Worm (Caenorhabditis elegans) whole organism, young adult: ENCODE measurements around the gene spp-20.

ENCODE experiments used
- B0019.2 ChIP-seq: fragments of 200-800 bp; sonication (Bioruptor generic); conservative IDR thresholded peaks from 2 replicates; pipeline ENCODE4 v1.3.6; 2022; ENCODE audit warnings: missing genetic modification reagents, missing genetic modification characterization, missing compliant biosample characterization
- B0035.1 ChIP-seq: sonication (generic microtip); optimal IDR thresholded peaks from 2 replicates; lab custom pipeline; 2016; ENCODE audit warnings: missing genetic modification characterization, mild to moderate bottlenecking, missing compliant biosample characterization, missing genotype, missing genetic modification reagents
- D2030.7 ChIP-seq: fragments of 200-800 bp; sonication (Bioruptor generic); IDR thresholded peaks from 2 replicates; pipeline ENCODE4 v1.3.6; 2022; ENCODE audit warnings: missing genetic modification reagents, missing genetic modification characterization, missing compliant biosample characterization
- F23B12.7 ChIP-seq: sonication (generic microtip); optimal IDR thresholded peaks from 2 replicates; lab custom pipeline; 2017; ENCODE audit warnings: missing genetic modification characterization, mild to moderate bottlenecking, missing compliant biosample characterization, antibody characterized with exemption, moderate library complexity; ENCODE audit not compliant: insufficient read depth
- F39B2.1 ChIP-seq: fragments of 200-800 bp; sonication (Bioruptor generic); IDR thresholded peaks from 2 replicates; pipeline ENCODE4 v1.3.6; 2022; ENCODE audit warnings: missing genetic modification reagents, missing genetic modification characterization, missing compliant biosample characterization
- F57A8.1 ChIP-seq: fragments of 200-800 bp; sonication (Bioruptor generic); optimal IDR thresholded peaks from 2 replicates; lab custom pipeline; 2018; ENCODE audit warnings: mild to moderate bottlenecking, missing genetic modification characterization, moderate library complexity, missing compliant biosample characterization
- K11D2.4 ChIP-seq: fragments of 200-800 bp; sonication (Bioruptor generic); IDR thresholded peaks from 2 replicates; pipeline ENCODE4 v1.3.6; 2022; ENCODE audit warnings: missing genetic modification reagents, missing genetic modification characterization, missing compliant biosample characterization
- K12H6.12 ChIP-seq: fragments of 200-800 bp; sonication (Bioruptor generic); optimal IDR thresholded peaks from 2 replicates; lab custom pipeline; 2018; ENCODE audit warnings: mild to moderate bottlenecking, missing genetic modification characterization, missing compliant biosample characterization
- Y56A3A.18 ChIP-seq: fragments of 200-800 bp; sonication (Bioruptor generic); IDR thresholded peaks from 2 replicates; pipeline ENCODE4 v1.3.6; 2022; ENCODE audit warnings: missing genetic modification reagents, missing genetic modification characterization, missing compliant biosample characterization
- Y79H2A.3 ChIP-seq: fragments of 200-800 bp; sonication (Bioruptor generic); conservative IDR thresholded peaks from 2 replicates; pipeline ENCODE4 v1.3.6; 2022; ENCODE audit warnings: missing genetic modification reagents, missing genetic modification characterization, missing compliant biosample characterization
- akir-1 ChIP-seq: fragments of 200-800 bp; sonication (Bioruptor generic); optimal IDR thresholded peaks from 2 replicates; lab custom pipeline; 2018; ENCODE audit warnings: mild to moderate bottlenecking, missing genetic modification characterization, moderate library complexity, missing compliant biosample characterization
- aptf-2 ChIP-seq: fragments of 200-800 bp; sonication (Bioruptor generic); conservative IDR thresholded peaks from 2 replicates; pipeline ENCODE4 v1.3.6; 2022; ENCODE audit warnings: missing genetic modification reagents, missing genetic modification characterization, missing compliant biosample characterization
- ceh-100 ChIP-seq: fragments of 200-800 bp; sonication (Bioruptor generic); IDR thresholded peaks from 2 replicates; pipeline ENCODE4 v1.3.6; 2022; ENCODE audit warnings: missing genetic modification reagents, missing genetic modification characterization, missing compliant biosample characterization
- ceh-40 ChIP-seq: fragments of 200-800 bp; sonication (Bioruptor generic); IDR thresholded peaks from 2 replicates; pipeline ENCODE4 v1.3.6; 2022; ENCODE audit warnings: missing genetic modification characterization, missing compliant biosample characterization
- ceh-58 ChIP-seq: fragments of 200-800 bp; sonication (Bioruptor generic); IDR thresholded peaks from 2 replicates; pipeline ENCODE4 v1.3.6; 2022; ENCODE audit warnings: missing genetic modification characterization, missing compliant biosample characterization
- chd-7 ChIP-seq: sonication (generic microtip); optimal IDR thresholded peaks from 2 replicates; lab custom pipeline; 2016; ENCODE audit warnings: mild to moderate bottlenecking, missing genetic modification characterization, moderate library complexity, missing compliant biosample characterization
- egl-18 ChIP-seq: fragments of 200-800 bp; sonication (Bioruptor generic); IDR thresholded peaks from 2 replicates; pipeline ENCODE4 v1.3.6; 2022; ENCODE audit warnings: missing genetic modification reagents, missing genetic modification characterization, missing compliant biosample characterization
- egl-44 ChIP-seq: fragments of 200-800 bp; sonication (Bioruptor generic); IDR thresholded peaks from 2 replicates; pipeline ENCODE4 v1.3.6; 2022; ENCODE audit warnings: missing genetic modification reagents, missing genetic modification characterization, missing compliant biosample characterization
- ekl-4 ChIP-seq: fragments of 200-800 bp; sonication (Bioruptor generic); IDR thresholded peaks from 2 replicates; pipeline ENCODE4 v1.3.6; 2022; ENCODE audit warnings: missing genetic modification reagents, missing genetic modification characterization, missing compliant biosample characterization
- ets-4 ChIP-seq: fragments of 200-800 bp; sonication (Bioruptor generic); optimal IDR thresholded peaks from 2 replicates; lab custom pipeline; 2018; ENCODE audit warnings: mild to moderate bottlenecking, missing genetic modification characterization, missing compliant biosample characterization
- fkh-3 ChIP-seq: sonication (generic microtip); optimal IDR thresholded peaks from 2 replicates; lab custom pipeline; 2016; ENCODE audit warnings: mild to moderate bottlenecking, missing genetic modification characterization, missing compliant biosample characterization
- hlh-12 ChIP-seq: sonication (generic microtip); optimal IDR thresholded peaks from 2 replicates; lab custom pipeline; 2016; ENCODE audit warnings: missing genetic modification characterization, missing compliant biosample characterization
- hlh-26 ChIP-seq: fragments of 200-800 bp; sonication (Bioruptor generic); conservative IDR thresholded peaks from 2 replicates; pipeline ENCODE4 v1.3.6; 2022; ENCODE audit warnings: missing genetic modification reagents, missing genetic modification characterization, missing compliant biosample characterization
- hmg-20 ChIP-seq: fragments of 200-800 bp; sonication (Bioruptor generic); IDR thresholded peaks from 2 replicates; pipeline ENCODE4 v1.3.6; 2022; ENCODE audit warnings: missing genetic modification reagents, missing genetic modification characterization, missing compliant biosample characterization
- let-607 ChIP-seq, 2 experiments: fragments of 200-800 bp in 1 of 2; sonication (Bioruptor generic) in 1 of 2; sonication (generic microtip) in 1 of 2; optimal IDR thresholded peaks; 2 replicates each; lab custom pipeline; 2016 to 2018; ENCODE audit warnings: mild to moderate bottlenecking in 2 of 2, missing compliant biosample characterization in 2 of 2, missing genetic modification characterization in 2 of 2, moderate library complexity in 2 of 2, missing genotype in 1 of 2
- lin-26 ChIP-seq: fragments of 200-800 bp; sonication (Bioruptor generic); IDR thresholded peaks from 2 replicates; pipeline ENCODE4 v1.3.6; 2022; ENCODE audit warnings: missing genetic modification reagents, missing genetic modification characterization, missing compliant biosample characterization
- lin-54 ChIP-seq: fragments of 200-800 bp; sonication (Bioruptor generic); optimal IDR thresholded peaks from 2 replicates; lab custom pipeline; 2018; ENCODE audit warnings: mild to moderate bottlenecking, missing genetic modification characterization, missing compliant biosample characterization
- lsl-1 ChIP-seq: fragments of 200-800 bp; sonication (Bioruptor generic); optimal IDR thresholded peaks from 2 replicates; lab custom pipeline; 2018; ENCODE audit warnings: mild to moderate bottlenecking, missing genetic modification characterization, moderate library complexity, missing compliant biosample characterization
- madf-10 ChIP-seq: sonication (generic microtip); optimal IDR thresholded peaks from 2 replicates; lab custom pipeline; 2016; ENCODE audit warnings: mild to moderate bottlenecking, missing genetic modification characterization, missing compliant biosample characterization
- madf-6 ChIP-seq: fragments of 200-800 bp; sonication (Bioruptor generic); IDR thresholded peaks from 2 replicates; pipeline ENCODE4 v1.3.6; 2022; ENCODE audit warnings: missing genetic modification reagents, missing genetic modification characterization, missing compliant biosample characterization
- mcd-1 ChIP-seq: fragments of 200-800 bp; sonication (Bioruptor generic); IDR thresholded peaks from 2 replicates; pipeline ENCODE4 v1.3.6; 2022; ENCODE audit warnings: missing genetic modification reagents, missing genetic modification characterization, missing compliant biosample characterization
- nfyb-1 ChIP-seq: fragments of 200-800 bp; sonication (Bioruptor generic); IDR thresholded peaks from 2 replicates; pipeline ENCODE4 v1.3.6; 2022; ENCODE audit warnings: missing genetic modification reagents, missing genetic modification characterization, missing compliant biosample characterization
- repo-1 ChIP-seq: sonication (generic microtip); optimal IDR thresholded peaks from 2 replicates; lab custom pipeline; 2017; ENCODE audit warnings: mild to moderate bottlenecking, missing genetic modification characterization, missing compliant biosample characterization
- sea-2 ChIP-seq: fragments of 200-800 bp; sonication (Bioruptor generic); IDR thresholded peaks from 2 replicates; pipeline ENCODE4 v1.3.6; 2022; ENCODE audit warnings: missing genetic modification characterization, missing compliant biosample characterization
- snpc-1.3 ChIP-seq: sonication (generic microtip); optimal IDR thresholded peaks from 2 replicates; lab custom pipeline; 2017; ENCODE audit warnings: missing genetic modification characterization, mild to moderate bottlenecking, missing compliant biosample characterization, antibody characterized with exemption, moderate library complexity, missing genotype, missing genetic modification reagents; ENCODE audit not compliant: insufficient read depth
- somi-1 ChIP-seq: fragments of 200-800 bp; sonication (Bioruptor generic); optimal IDR thresholded peaks from 2 replicates; lab custom pipeline; 2018; ENCODE audit warnings: mild to moderate bottlenecking, missing genetic modification characterization, missing compliant biosample characterization
- tlf-1 ChIP-seq: fragments of 200-800 bp; sonication (Bioruptor generic); optimal IDR thresholded peaks from 2 replicates; lab custom pipeline; 2018; ENCODE audit warnings: mild to moderate bottlenecking, missing genetic modification characterization, missing compliant biosample characterization
- xnd-1 ChIP-seq: sonication (generic microtip); optimal IDR thresholded peaks from 2 replicates; lab custom pipeline; 2016; ENCODE audit warnings: missing genotype, missing genetic modification reagents, missing genetic modification characterization, missing compliant biosample characterization
- ztf-22 ChIP-seq: fragments of 200-800 bp; sonication (Bioruptor generic); optimal IDR thresholded peaks from 2 replicates; lab custom pipeline; 2018; ENCODE audit warnings: mild to moderate bottlenecking, missing genetic modification characterization, moderate library complexity, missing compliant biosample characterization
- ztf-25 ChIP-seq: fragments of 200-800 bp; sonication (Bioruptor generic); IDR thresholded peaks from 2 replicates; pipeline ENCODE4 v1.3.6; 2022; ENCODE audit warnings: missing genetic modification reagents, missing genetic modification characterization, missing compliant biosample characterization
- ztf-26 ChIP-seq: sonication (generic microtip); optimal IDR thresholded peaks from 2 replicates; lab custom pipeline; 2017; ENCODE audit warnings: missing genetic modification characterization, missing compliant biosample characterization

spp-20 gene

DNA sequence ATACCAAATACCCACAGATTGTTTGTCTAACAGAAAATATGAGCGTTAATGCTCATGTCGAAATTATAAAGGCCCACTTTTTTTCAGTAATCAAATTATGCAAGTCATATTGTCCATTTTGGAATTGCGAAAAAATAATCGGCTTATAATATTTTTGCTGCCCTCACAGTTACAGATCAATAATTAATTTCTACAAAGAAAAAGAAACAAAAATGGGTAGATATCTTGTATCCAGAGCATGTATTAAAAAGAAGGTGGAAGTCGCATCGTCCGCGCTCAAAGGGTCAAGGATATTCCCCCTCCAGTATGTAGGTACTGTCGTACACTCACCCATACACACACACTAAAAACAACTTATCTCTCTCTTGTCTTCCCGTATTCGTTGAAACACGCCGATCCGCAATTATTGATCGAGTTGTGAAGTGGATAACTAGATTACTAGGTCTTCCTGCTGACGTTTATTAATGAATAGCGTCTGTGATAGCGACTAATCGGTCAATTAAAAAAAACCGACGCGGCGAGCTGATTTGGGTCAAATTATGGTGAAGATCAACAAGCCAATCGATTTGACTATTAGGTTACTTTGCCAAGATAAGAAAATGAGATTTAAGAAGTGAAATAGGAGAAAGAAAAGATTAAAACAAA is 44.1 kb downstream of the spp-20 start:
- TF ChIP-seq ztf-22 (GFP tag; lab: Kevin White, UChicago) (no peak), tlf-1 (no peak), ztf-25 (GFP tag; lab: Robert Waterston, UW) (no peak), lin-54 (no peak), K12H6.12 (tag; lab: Kevin White, UChicago) (no peak), hlh-12 (tag; lab: Kevin White, UChicago) (no peak), repo-1 (tag; lab: Kevin White, UChicago) (no peak), K11D2.4 (GFP tag; lab: Robert Waterston, UW) (no peak), chd-7 (tag; lab: Kevin White, UChicago) (no peak), lin-26 (GFP tag; lab: Robert Waterston, UW) (no peak), F39B2.1 (no peak), ekl-4 (GFP tag; lab: Robert Waterston, UW) (no peak), nfyb-1 (GFP tag; lab: Robert Waterston, UW) (no peak), akir-1 (GFP tag; lab: Kevin White, UChicago) (no peak), egl-18 (GFP tag; lab: Robert Waterston, UW) (no peak)

DNA sequence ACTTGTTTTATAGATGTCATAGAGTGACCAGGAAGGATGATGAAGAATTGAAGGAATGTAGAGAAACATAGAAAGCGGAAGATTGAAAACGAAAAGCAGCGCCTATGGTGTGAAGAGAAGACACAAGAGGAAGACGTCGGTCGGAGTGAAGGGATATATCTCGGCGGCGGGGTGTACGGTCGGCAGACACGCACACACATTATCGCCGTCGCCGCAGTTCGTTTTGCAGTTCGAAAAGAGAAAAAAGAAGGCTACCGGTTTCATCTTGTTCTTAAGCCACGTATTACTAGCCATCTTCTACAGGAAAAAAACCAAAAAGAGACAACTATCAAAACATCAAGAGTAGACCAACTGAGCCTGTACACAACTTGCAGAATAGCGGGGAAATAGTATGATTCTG is 44.6 kb downstream of the spp-20 start:
- peak in 1 of 2 experiments; percentile 87 for TF ChIP-seq let-607 (tag; optimal IDR thresholded peaks at IDR 0.05; lab: Kevin White, UChicago)
- TF ChIP-seq F39B2.1 = no peak
- no peak for TF ChIP-seq lin-26 (GFP tag; lab: Robert Waterston, UW)
- no peak for TF ChIP-seq repo-1 (tag; lab: Kevin White, UChicago)

DNA sequence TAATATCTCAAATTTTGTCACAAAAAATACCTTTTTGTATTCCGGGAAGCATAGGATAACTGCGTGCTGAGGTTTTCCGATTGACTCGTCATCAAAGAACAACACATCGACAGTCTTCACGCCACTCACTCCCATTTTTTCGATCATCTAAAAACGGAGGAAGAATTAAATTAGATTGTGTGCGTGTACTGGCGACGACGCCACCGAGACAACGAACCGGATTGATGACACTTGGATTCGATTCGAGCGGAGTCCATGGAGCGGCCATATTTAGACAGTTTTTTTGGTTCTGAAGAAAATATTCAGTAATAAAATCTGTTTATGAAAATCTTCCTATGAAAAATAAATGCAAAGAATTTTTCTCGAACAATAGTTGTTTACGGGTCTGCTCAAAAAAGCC is 46.9 kb downstream of the spp-20 start, which contains the start of gene ubh-1:
Gene ubh-1 (minus strand): TSS at position 289 of the 400 bp plus-strand sequence.
- TF ChIP-seq lin-54 (no peak), ztf-25 (GFP tag; lab: Robert Waterston, UW) (no peak), fkh-3 (no peak), D2030.7 (GFP tag; lab: Robert Waterston, UW) (no peak), ztf-26 (tag; lab: Kevin White, UChicago) (no peak), nfyb-1 (GFP tag; lab: Robert Waterston, UW) (0 out of 2 replicates have a peak, but pooled peaks have one; percentile 10), ceh-100 (no peak), K11D2.4 (GFP tag; lab: Robert Waterston, UW) (no peak)

DNA sequence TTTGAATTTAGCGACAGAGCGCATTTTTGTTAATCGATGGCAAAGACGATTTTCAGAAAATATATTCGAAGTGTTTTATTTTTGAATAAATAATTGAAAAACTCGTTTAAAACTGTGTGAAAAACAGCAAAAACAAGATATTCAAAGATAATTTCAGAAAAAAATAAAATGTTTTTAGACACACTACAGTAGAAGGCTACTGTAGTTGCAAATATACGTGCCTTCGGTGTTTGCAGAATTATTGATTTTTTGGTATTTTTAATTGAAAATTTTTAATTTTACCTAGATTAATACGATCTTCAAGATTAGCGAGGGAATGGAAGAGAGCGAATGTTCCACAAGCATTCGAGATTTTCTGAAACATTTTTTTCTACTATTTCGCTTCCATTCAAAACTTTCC is 47.4 kb downstream of the spp-20 start:
- TF ChIP-seq B0019.2 (GFP tag; lab: Robert Waterston, UW) (no peak), Y56A3A.18 (GFP tag; lab: Robert Waterston, UW) (no peak), ceh-40 (no peak), snpc-1.3 (tag; lab: Kevin White, UChicago) (no peak), lsl-1 (GFP tag; lab: Kevin White, UChicago) (peak; percentile 88), ztf-25 (GFP tag; lab: Robert Waterston, UW) (no peak), aptf-2 (no peak), B0035.1 (tag; lab: Kevin White, UChicago) (no peak), F23B12.7 (tag; lab: Kevin White, UChicago) (no peak), sea-2 (no peak), egl-44 (no peak), madf-6 (GFP tag; lab: Robert Waterston, UW) (peak; percentile 49; the same call in 1 of the 2 replicates), hlh-26 (GFP tag; lab: Robert Waterston, UW) (no peak), repo-1 (tag; lab: Kevin White, UChicago) (no peak), somi-1 (GFP tag; lab: Kevin White, UChicago) (no peak), F57A8.1 (GFP tag; lab: Kevin White, UChicago) (no peak), xnd-1 (tag; lab: Kevin White, UChicago) (peak; percentile 3), ceh-58 (GFP tag; lab: Robert Waterston, UW) (no peak), madf-10 (tag; lab: Kevin White, UChicago) (no peak), ets-4 (no peak), mcd-1 (GFP tag; lab: Robert Waterston, UW) (no peak), hmg-20 (GFP tag; lab: Robert Waterston, UW) (no peak), Y79H2A.3 (no peak)
- TF ChIP-seq, all 124 proteins: peak for 3
